Worm (Caenorhabditis elegans): ENCODE measurements around the gene Y37D8A.6.

DNA sequence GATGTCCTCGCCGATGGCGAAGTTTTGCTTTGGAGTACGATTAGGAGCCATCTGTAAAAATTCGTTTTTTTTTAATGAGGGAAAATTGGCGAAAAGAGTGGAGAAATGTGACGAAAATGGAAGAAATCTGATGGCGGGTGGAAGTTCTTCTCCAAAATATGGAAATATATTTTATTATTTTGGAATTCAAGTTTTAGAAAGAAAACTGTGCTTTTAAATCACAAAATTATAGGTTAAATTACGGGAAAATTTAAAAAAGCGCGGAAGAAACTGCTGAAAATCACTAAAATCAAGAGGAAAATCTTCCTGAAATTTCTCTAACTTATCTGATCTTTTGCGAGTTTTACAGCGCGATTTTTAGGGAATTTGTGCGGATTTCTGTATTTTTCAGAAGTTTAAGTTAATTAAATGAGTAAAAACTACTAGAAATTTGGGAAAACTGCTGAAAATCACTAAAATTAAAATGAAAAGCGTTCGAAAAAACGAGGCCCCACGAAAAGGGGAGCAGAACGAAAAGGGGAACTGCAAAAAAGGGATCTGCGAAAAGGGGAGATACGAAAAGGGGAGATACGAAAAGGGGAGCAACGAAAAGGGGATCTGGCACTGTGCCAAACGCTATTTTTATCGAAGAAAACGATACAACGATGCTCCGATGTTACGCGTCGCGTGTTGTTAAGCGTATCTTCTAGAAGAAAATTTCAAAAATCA lies 7.6 kb upstream of the Y37D8A.6 start, which contains the start of the genes cec-7 and enu-3.5:
- TF ChIP-seq repo-1 (tag; optimal IDR thresholded peaks at IDR 0.05) (no peak), T07F8.4 (tag; optimal IDR thresholded peaks at IDR 0.05) (no peak), Y53G8AR.9 (GFP tag; conservative IDR thresholded peaks at IDR 0.05) (no peak), F33H1.4 (GFP tag; IDR thresholded peaks at IDR 0.05) (no peak)

Data from whole organism, young adult.